Fruit fly (Drosophila melanogaster): Measurements from ENCODE around the gene FASN1.

Gene FASN1

DNA sequence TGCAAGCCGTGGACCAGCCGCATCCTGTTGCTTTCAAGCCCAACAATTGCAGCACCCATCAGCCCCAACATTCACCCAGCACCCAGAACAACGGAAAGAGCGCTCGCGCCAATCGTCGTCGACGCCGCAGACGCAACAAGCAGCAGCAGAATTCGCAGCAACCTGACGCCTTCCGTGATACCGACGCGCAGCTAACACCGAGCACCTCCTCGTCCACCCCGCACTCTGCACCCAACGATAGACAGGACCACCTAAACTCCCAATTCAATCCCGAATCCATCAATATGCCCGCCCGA is 3.2 kb downstream of the FASN1 start:
- TF ChIP-seq CG32532 (GFP tag; IDR thresholded peaks at IDR 0.05) (0 out of 2 replicates have a peak, but pooled peaks have one; percentile 10), E2f2 (GFP tag; IDR thresholded peaks at IDR 0.05) (no peak), Fer1 (GFP tag; optimal IDR thresholded peaks at IDR 0.05) (no peak), Blimp-1 (GFP tag; optimal IDR thresholded peaks at IDR 0.05) (no peak), dysf (GFP tag; IDR thresholded peaks at IDR 0.05) (no peak), en (GFP tag; optimal IDR thresholded peaks at IDR 0.05) (no peak), slp2 (GFP tag; optimal IDR thresholded peaks at IDR 0.05) (no peak), CG6254 (GFP tag; optimal IDR thresholded peaks at IDR 0.05) (no peak), mld (GFP tag; IDR thresholded peaks at IDR 0.05; ENCODE audit: partially characterized antibody) (no peak), Ets65A (GFP tag) (peak; percentile 44), row (GFP tag; IDR thresholded peaks at IDR 0.05) (0 out of 3 replicates have a peak, but pooled peaks have one; percentile 1), ro (GFP tag; IDR thresholded peaks at IDR 0.05) (no peak), CoRest (tag; optimal IDR thresholded peaks at IDR 0.05) (no peak), hkb (optimal IDR thresholded peaks at IDR 0.05) (peak; percentile 94), hkb (GFP tag; IDR thresholded peaks at IDR 0.05) (no peak), HmgD (GFP tag; optimal IDR thresholded peaks at IDR 0.05) (no peak), CG7839 (tag; optimal IDR thresholded peaks at IDR 0.05) (no peak), CG11456 (GFP tag; IDR thresholded peaks at IDR 0.05) (0 out of 3 replicates have a peak, but pooled peaks have one; percentile 22), CG10431 (GFP tag; optimal IDR thresholded peaks at IDR 0.05) (no peak)

dm6 chr2L:3078741-3079140 is 22.3 kb downstream of the FASN1 start:
- no peak for TF ChIP-seq ato (GFP tag; IDR thresholded peaks at IDR 0.05; ENCODE audit: partially characterized antibody)
- TF ChIP-seq Fer2 (tag; optimal IDR thresholded peaks at IDR 0.05), result no peak
- peak; percentile 68 for TF ChIP-seq CG7271 (tag; optimal IDR thresholded peaks at IDR 0.05)
- no peak for TF ChIP-seq ATbp (GFP tag; optimal IDR thresholded peaks at IDR 0.05)
- no peak for TF ChIP-seq prd (optimal IDR thresholded peaks at IDR 0.05)
- TF ChIP-seq prd (GFP tag; IDR thresholded peaks at IDR 0.05), result peak; percentile 15; the same call in 1 of the 3 replicates
- TF ChIP-seq CG3995 (GFP tag; optimal IDR thresholded peaks at IDR 0.05), result no peak
- no peak for TF ChIP-seq CG2678 (tag; optimal IDR thresholded peaks at IDR 0.05)
- TF ChIP-seq pan (optimal IDR thresholded peaks at IDR 0.05), result no peak
- TF ChIP-seq pan (GFP tag; optimal IDR thresholded peaks at IDR 0.05 in 1 of 2, IDR thresholded peaks at IDR 0.05 in 1 of 2), result no peak
- no peak for TF ChIP-seq E2f2 (GFP tag; IDR thresholded peaks at IDR 0.05)
- no peak for TF ChIP-seq corto (GFP tag; optimal IDR thresholded peaks at IDR 0.05)
- no peak for TF ChIP-seq CG10543 (GFP tag; optimal IDR thresholded peaks at IDR 0.05)
- no peak for TF ChIP-seq Dip2 (GFP tag; IDR thresholded peaks at IDR 0.05)
- no peak for TF ChIP-seq sna (GFP tag; IDR thresholded peaks at IDR 0.05; ENCODE audit: partially characterized antibody)
- TF ChIP-seq pfk (GFP tag; optimal IDR thresholded peaks at IDR 0.05), result no peak
- TF ChIP-seq CG16813 (GFP tag; IDR thresholded peaks at IDR 0.05; ENCODE audit: partially characterized antibody), result no peak
- no peak for TF ChIP-seq Bteb2 (GFP tag; optimal IDR thresholded peaks at IDR 0.05)
- peak in 1 of 2 experiments; percentile 96 for TF ChIP-seq tll (GFP tag; optimal IDR thresholded peaks at IDR 0.05)
- TF ChIP-seq CG33213 (GFP tag; optimal IDR thresholded peaks at IDR 0.05), result no peak
- TF ChIP-seq CG15479 (GFP tag; optimal IDR thresholded peaks at IDR 0.05), result peak; percentile 54
- TF ChIP-seq B-H2 (GFP tag; optimal IDR thresholded peaks at IDR 0.05), result no peak
- no peak for TF ChIP-seq CG31441 (GFP tag; IDR thresholded peaks at IDR 0.05)
- no peak for TF ChIP-seq ftz-f1 (GFP tag; optimal IDR thresholded peaks at IDR 0.05)
- no peak for TF ChIP-seq fd96Cb (tag; optimal IDR thresholded peaks at IDR 0.05)
- peak; percentile 24 for TF ChIP-seq fd102C (GFP tag; optimal IDR thresholded peaks at IDR 0.05)
- TF ChIP-seq CG13424 (tag; optimal IDR thresholded peaks at IDR 0.05), result no peak
- no peak for TF ChIP-seq Sin3A (optimal IDR thresholded peaks at IDR 0.05)
- peak; percentile 25 for TF ChIP-seq twi (tag; optimal IDR thresholded peaks at IDR 0.05)
- no peak for TF ChIP-seq run (tag; optimal IDR thresholded peaks at IDR 0.05)
- no peak for TF ChIP-seq HLH3B (GFP tag; IDR thresholded peaks at IDR 0.05)
- TF ChIP-seq zen (tag; optimal IDR thresholded peaks at IDR 0.05), result peak; percentile 27
- TF ChIP-seq CG10366 (GFP tag; IDR thresholded peaks at IDR 0.05), result no peak
- TF ChIP-seq CG14860 (GFP tag; IDR thresholded peaks at IDR 0.05; ENCODE audit: partially characterized antibody), result no peak
